Worm (Caenorhabditis elegans) whole organism, midembryonic: ENCODE results near the gene dnc-4.

Experiments
- T22C8.4 ChIP-seq: fragments of 200-800 bp; sonication (Bioruptor generic); IDR thresholded peaks from 2 replicates; pipeline ENCODE4 v1.3.6; 2022; ENCODE audit warnings: missing genetic modification characterization, missing compliant biosample characterization
- flt-1 ChIP-seq: fragments of 200-800 bp; sonication (Bioruptor generic); IDR thresholded peaks from 2 replicates; pipeline ENCODE4 v1.3.6; 2022; ENCODE audit warnings: missing genetic modification characterization, missing compliant biosample characterization
- klf-2 ChIP-seq: fragments of 200-800 bp; sonication (Bioruptor generic); conservative IDR thresholded peaks from 2 replicates; pipeline ENCODE4 v1.3.6; 2022; ENCODE audit warnings: missing genetic modification reagents, missing genetic modification characterization, missing compliant biosample characterization
- ref-1 ChIP-seq: fragments of 200-800 bp; sonication (Bioruptor generic); conservative IDR thresholded peaks from 2 replicates; pipeline ENCODE4 v1.3.6; 2022; ENCODE audit warnings: missing genetic modification reagents, missing genetic modification characterization, missing compliant biosample characterization
- tab-1 ChIP-seq: fragments of 200-800 bp; sonication (Bioruptor generic); IDR thresholded peaks from 2 replicates; pipeline ENCODE4 v1.3.6; 2022; ENCODE audit warnings: missing genetic modification characterization, missing compliant biosample characterization
- ztf-23 ChIP-seq: fragments of 200-800 bp; sonication (Bioruptor generic); IDR thresholded peaks from 2 replicates; pipeline ENCODE4 v1.3.6; 2022; ENCODE audit warnings: missing genetic modification reagents, missing genetic modification characterization, missing compliant biosample characterization
- ztf-29 ChIP-seq: fragments of 200-800 bp; sonication (Bioruptor generic); IDR thresholded peaks from 2 replicates; pipeline ENCODE4 v1.3.6; 2022; ENCODE audit warnings: missing genetic modification reagents, missing genetic modification characterization, missing compliant biosample characterization

- TF ChIP-seq ref-1 (GFP tag; lab: Robert Waterston, UW) (no peak), klf-2 (GFP tag; lab: Robert Waterston, UW) (no peak), ztf-29 (no peak), T22C8.4 (GFP tag; lab: Robert Waterston, UW) (no peak), flt-1 (GFP tag; lab: Robert Waterston, UW) (no peak), ztf-23 (GFP tag; lab: Robert Waterston, UW) (no peak), tab-1 (GFP tag; lab: Robert Waterston, UW) (no peak)
Measured at ce11 chrIV:7987083-7987482, 32.5 kb downstream of the dnc-4 start, which contains the start of gene mec-17.
